Worm (Caenorhabditis elegans): ENCODE data around the gene oac-54.

The oac-54 gene

ce11 chrII:9145961-9146360, 11.9 kb upstream of the oac-54 start, which contains the start of gene W07A12.4:
W07A12.4 (plus strand) TSS chrII:9146261.
- TF ChIP-seq elt-3 (tag; optimal IDR thresholded peaks at IDR 0.05) = no peak
- no peak for TF ChIP-seq mbf-1 (tag; optimal IDR thresholded peaks at IDR 0.05)
- TF ChIP-seq lin-11 (tag; optimal IDR thresholded peaks at IDR 0.05) = no peak
- no peak for TF ChIP-seq dmd-4 (tag; optimal IDR thresholded peaks at IDR 0.05)
- TF ChIP-seq nhr-23 (tag; optimal IDR thresholded peaks at IDR 0.05) = no peak
- no peak for TF ChIP-seq ztf-4 (tag; optimal IDR thresholded peaks at IDR 0.05)
- TF ChIP-seq C34F6.9 (tag; optimal IDR thresholded peaks at IDR 0.05) = no peak
- no peak for TF ChIP-seq nhr-12 (tag; optimal IDR thresholded peaks at IDR 0.05)
- no peak for TF ChIP-seq egl-27 (tag; optimal IDR thresholded peaks at IDR 0.05)
- TF ChIP-seq peb-1 (tag; optimal IDR thresholded peaks at IDR 0.05) = no peak
- no peak for TF ChIP-seq Y55F3AM.14 (GFP tag; optimal IDR thresholded peaks at IDR 0.05)
- TF ChIP-seq sem-4 (tag; optimal IDR thresholded peaks at IDR 0.05) = no peak
- no peak for TF ChIP-seq unc-55 (GFP tag; optimal IDR thresholded peaks at IDR 0.05)
- no peak for TF ChIP-seq lin-13 (GFP tag; optimal IDR thresholded peaks at IDR 0.05)
- no peak for TF ChIP-seq nhr-6 (tag; optimal IDR thresholded peaks at IDR 0.05)
- TF ChIP-seq snpc-4 (tag; optimal IDR thresholded peaks at IDR 0.05) = no peak

ce11 chrII:9148079-9148478, 9.8 kb upstream of the oac-54 start:
- TF ChIP-seq dmd-4 (tag; optimal IDR thresholded peaks at IDR 0.05) (no peak), nhr-12 (tag; optimal IDR thresholded peaks at IDR 0.05) (no peak), nhr-10 (tag; optimal IDR thresholded peaks at IDR 0.05) (no peak), nhr-23 (tag; optimal IDR thresholded peaks at IDR 0.05) (no peak), alr-1 (tag; optimal IDR thresholded peaks at IDR 0.05) (no peak)

- TF ChIP-seq nhr-6 (tag; optimal IDR thresholded peaks at IDR 0.05) (no peak), Y55F3AM.14 (GFP tag; optimal IDR thresholded peaks at IDR 0.05) (no peak), dmd-4 (tag; optimal IDR thresholded peaks at IDR 0.05) (no peak), lin-39 (tag; optimal IDR thresholded peaks at IDR 0.05) (no peak), nhr-237 (tag; optimal IDR thresholded peaks at IDR 0.05) (no peak), nhr-10 (tag; optimal IDR thresholded peaks at IDR 0.05) (no peak), ztf-1 (GFP tag; conservative IDR thresholded peaks at IDR 0.05) (no peak), ztf-4 (tag; optimal IDR thresholded peaks at IDR 0.05) (no peak), blmp-1 (tag; optimal IDR thresholded peaks at IDR 0.05; ENCODE audit: insufficient read depth) (no peak), ceh-82 (tag; optimal IDR thresholded peaks at IDR 0.05) (no peak), zag-1 (tag; optimal IDR thresholded peaks at IDR 0.05) (no peak), R02D3.7 (tag; optimal IDR thresholded peaks at IDR 0.05) (no peak), lsy-2 (tag; optimal IDR thresholded peaks at IDR 0.05) (no peak), ZK546.5 (tag; optimal IDR thresholded peaks at IDR 0.05) (no peak), skn-1 (tag; optimal IDR thresholded peaks at IDR 0.05) (no peak), mbf-1 (tag; optimal IDR thresholded peaks at IDR 0.05) (no peak), ceh-16 (tag; optimal IDR thresholded peaks at IDR 0.05) (no peak), mab-5 (tag; optimal IDR thresholded peaks at IDR 0.05) (no peak)
Observed at ce11 chrII:9152231-9152630, 5.7 kb upstream of the oac-54 start, which contains the start of gene col-78. col-78 (plus strand) TSS chrII:9152531.

- no peak for TF ChIP-seq crh-2 (tag; optimal IDR thresholded peaks at IDR 0.05)
- TF ChIP-seq sem-4 (tag; optimal IDR thresholded peaks at IDR 0.05) = no peak
- no peak for TF ChIP-seq dmd-4 (tag; optimal IDR thresholded peaks at IDR 0.05)
- TF ChIP-seq nhr-6 (tag; optimal IDR thresholded peaks at IDR 0.05) = no peak
- TF ChIP-seq egl-27 (tag; optimal IDR thresholded peaks at IDR 0.05) = no peak
- no peak for TF ChIP-seq nhr-25 (tag; optimal IDR thresholded peaks at IDR 0.05)
- no peak for TF ChIP-seq C34F6.9 (tag; optimal IDR thresholded peaks at IDR 0.05)
- TF ChIP-seq sma-3 (GFP tag; optimal IDR thresholded peaks at IDR 0.05) = no peak
- no peak for TF ChIP-seq nhr-129 (tag; optimal IDR thresholded peaks at IDR 0.05)
- TF ChIP-seq aly-2 (tag; optimal IDR thresholded peaks at IDR 0.05) = no peak
- no peak for TF ChIP-seq ztf-4 (tag; optimal IDR thresholded peaks at IDR 0.05)
- TF ChIP-seq Y55F3AM.14 (GFP tag; optimal IDR thresholded peaks at IDR 0.05) = no peak
- TF ChIP-seq fos-1 (tag; optimal IDR thresholded peaks at IDR 0.05) = no peak
- TF ChIP-seq lsy-2 (tag; optimal IDR thresholded peaks at IDR 0.05) = no peak
Observed at ce11 chrII:9154339-9154738, 3.6 kb upstream of the oac-54 start.

- no peak for TF ChIP-seq gmeb-1 (tag; optimal IDR thresholded peaks at IDR 0.05)
- TF ChIP-seq lin-39 (tag; optimal IDR thresholded peaks at IDR 0.05) = no peak
- peak; percentile 67 for TF ChIP-seq nhr-129 (tag; optimal IDR thresholded peaks at IDR 0.05)
- TF ChIP-seq nhr-10 (tag; optimal IDR thresholded peaks at IDR 0.05) = no peak
- TF ChIP-seq mbf-1 (tag; optimal IDR thresholded peaks at IDR 0.05) = no peak
- no peak for TF ChIP-seq blmp-1 (tag; optimal IDR thresholded peaks at IDR 0.05; ENCODE audit: insufficient read depth)
- TF ChIP-seq Y55F3AM.14 (GFP tag; optimal IDR thresholded peaks at IDR 0.05) = no peak
- TF ChIP-seq elt-1 (tag; optimal IDR thresholded peaks at IDR 0.05) = no peak
- TF ChIP-seq sem-4 (tag; optimal IDR thresholded peaks at IDR 0.05) = no peak
- no peak for TF ChIP-seq ceh-16 (tag; optimal IDR thresholded peaks at IDR 0.05)
- TF ChIP-seq ceh-82 (tag; optimal IDR thresholded peaks at IDR 0.05) = no peak
- no peak for TF ChIP-seq nhr-237 (tag; optimal IDR thresholded peaks at IDR 0.05)
- TF ChIP-seq nhr-21 (tag; optimal IDR thresholded peaks at IDR 0.05) = peak; percentile 0
- TF ChIP-seq nhr-25 (tag; optimal IDR thresholded peaks at IDR 0.05) = peak; percentile 45
- TF ChIP-seq sma-3 (GFP tag; optimal IDR thresholded peaks at IDR 0.05) = no peak
Observed at ce11 chrII:9156277-9156676, 1.6 kb upstream of the oac-54 start.

All from whole organism, L2 larva.